Worm (Caenorhabditis elegans) whole organism, L1 larva: ENCODE results near the gene fli-1.

Experiments
- C04F5.9 ChIP-seq: sonication (generic microtip); optimal IDR thresholded peaks from 2 replicates; lab custom pipeline; 2016; ENCODE audit warnings: missing genetic modification characterization, missing compliant biosample characterization
- C16A3.4 ChIP-seq: fragments of 150-350 bp; optimal IDR thresholded peaks from 2 replicates; lab custom pipeline; 2014; ENCODE audit warnings: missing biosample characterization, missing genetic modification characterization
- F16B12.6 ChIP-seq: fragments of 150-350 bp; optimal IDR thresholded peaks from 2 replicates; lab custom pipeline; 2014; ENCODE audit warnings: missing biosample characterization, missing genetic modification characterization
- blmp-1 ChIP-seq: fragments of 150-350 bp; optimal IDR thresholded peaks from 2 replicates; lab custom pipeline; 2014; ENCODE audit warnings: missing biosample characterization, missing genetic modification characterization
- ceh-8 ChIP-seq: fragments of 200-800 bp; sonication (Bioruptor generic); optimal IDR thresholded peaks from 2 replicates; lab custom pipeline; 2018; ENCODE audit warnings: mild to moderate bottlenecking, missing genetic modification characterization, moderate library complexity, missing compliant biosample characterization
- ceh-82 ChIP-seq, 3 experiments: fragments of 150-350 bp in 1 of 3; sonication (generic microtip) in 2 of 3; optimal IDR thresholded peaks; 2 replicates each; lab custom pipeline; 2014 to 2017; ENCODE audit warnings: missing biosample characterization in 3 of 3, missing genetic modification characterization in 3 of 3
- ceh-88 ChIP-seq: fragments of 200-800 bp; sonication (Bioruptor generic); IDR thresholded peaks from 2 replicates; pipeline ENCODE4 v1.3.6; 2022; ENCODE audit warnings: missing genetic modification characterization, missing compliant biosample characterization
- ceh-90 ChIP-seq: sonication (generic microtip); optimal IDR thresholded peaks from 2 replicates; lab custom pipeline; 2016; ENCODE audit warnings: missing genetic modification characterization, missing compliant biosample characterization
- ces-1 ChIP-seq: fragments of 150-350 bp; optimal IDR thresholded peaks from 2 replicates; lab custom pipeline; 2014; ENCODE audit warnings: missing biosample characterization, missing genetic modification reagents, missing genetic modification characterization
- efl-1 ChIP-seq, 4 experiments: fragments of 150-350 bp; optimal IDR thresholded peaks in 3 of 4; peaks in 1 of 4; 1 replicate in 1 of 4; 2 replicates in 3 of 4; lab custom pipeline; 2014; ENCODE audit warnings: missing biosample characterization in 2 of 4, missing genetic modification characterization in 2 of 4, missing genetic modification reagents in 2 of 4
- elt-2 ChIP-seq: sonication (generic microtip); optimal IDR thresholded peaks from 2 replicates; lab custom pipeline; 2016; ENCODE audit warnings: missing genetic modification characterization, mild to moderate bottlenecking, inconsistent platforms, missing compliant biosample characterization, missing genetic modification reagents
- elt-3 ChIP-seq, 6 experiments: fragments of 150-350 bp in 1 of 6; sonication (generic microtip); optimal IDR thresholded peaks; 2 replicates each; lab custom pipeline; 2017 to 2018; ENCODE audit warnings: missing biosample characterization in 6 of 6, missing genetic modification characterization in 6 of 6, inconsistent platforms in 1 of 6
- fkh-10 ChIP-seq: sonication (generic microtip); optimal IDR thresholded peaks from 2 replicates; lab custom pipeline; 2017; ENCODE audit warnings: missing biosample characterization, missing genetic modification reagents, missing genetic modification characterization
- fos-1 ChIP-seq: fragments of 150-350 bp; optimal IDR thresholded peaks from 2 replicates; lab custom pipeline; 2014; ENCODE audit warnings: missing biosample characterization, missing genetic modification characterization
- grh-1 ChIP-seq: fragments of 200-800 bp; sonication (Bioruptor generic); IDR thresholded peaks from 2 replicates; pipeline ENCODE4 v1.3.6; 2022; ENCODE audit warnings: missing genetic modification reagents, missing genetic modification characterization, missing compliant biosample characterization
- hlh-4 ChIP-seq: sonication (generic microtip); optimal IDR thresholded peaks from 2 replicates; lab custom pipeline; 2016; ENCODE audit warnings: mild to moderate bottlenecking, missing genetic modification characterization, missing compliant biosample characterization
- hpl-2 ChIP-seq: fragments of 150-350 bp; optimal IDR thresholded peaks from 2 replicates; lab custom pipeline; 2014; ENCODE audit warnings: missing biosample characterization, missing genetic modification reagents, missing genetic modification characterization
- irx-1 ChIP-seq: sonication (generic microtip); optimal IDR thresholded peaks from 2 replicates; lab custom pipeline; 2016; ENCODE audit warnings: missing genetic modification characterization, missing compliant biosample characterization
- isw-1 ChIP-seq: fragments of 200-800 bp; sonication (Bioruptor generic); IDR thresholded peaks from 2 replicates; pipeline ENCODE4 v1.3.6; 2022; ENCODE audit warnings: missing genetic modification characterization, missing compliant biosample characterization
- jun-1 ChIP-seq: fragments of 150-350 bp; optimal IDR thresholded peaks from 2 replicates; lab custom pipeline; 2014; ENCODE audit warnings: missing biosample characterization, missing genetic modification reagents, missing genetic modification characterization
- lin-14 ChIP-seq: fragments of 200-800 bp; sonication (Bioruptor generic); optimal IDR thresholded peaks from 2 replicates; lab custom pipeline; 2018; ENCODE audit warnings: mild to moderate bottlenecking, missing genetic modification characterization, moderate library complexity, missing compliant biosample characterization
- lin-15B ChIP-seq: fragments of 150-350 bp; sonication (generic microtip); optimal IDR thresholded peaks from 3 replicates; lab custom pipeline; 2014; ENCODE audit warnings: missing biosample characterization, missing genetic modification characterization
- lin-35 ChIP-seq, 2 experiments: fragments of 150-350 bp; optimal IDR thresholded peaks; 2 replicates each; lab custom pipeline; 2014; ENCODE audit warnings: missing biosample characterization in 2 of 2, missing genetic modification characterization in 2 of 2, missing genetic modification reagents in 2 of 2
- lin-39 ChIP-seq: fragments of 150-350 bp; optimal IDR thresholded peaks from 2 replicates; lab custom pipeline; 2014; ENCODE audit warnings: missing biosample characterization, missing genetic modification reagents, missing genetic modification characterization
- lir-3 ChIP-seq: sonication (generic microtip); optimal IDR thresholded peaks from 2 replicates; lab custom pipeline; 2016; ENCODE audit warnings: mild to moderate bottlenecking, missing genetic modification characterization, moderate library complexity, missing compliant biosample characterization; ENCODE audit not compliant: poor library complexity
- mab-9 ChIP-seq: fragments of 200-800 bp; sonication (Bioruptor generic); IDR thresholded peaks from 2 replicates; pipeline ENCODE4 v1.3.6; 2022; ENCODE audit warnings: missing genetic modification reagents, missing genetic modification characterization, missing compliant biosample characterization
- mdl-1 ChIP-seq, 2 experiments: fragments of 150-350 bp; optimal IDR thresholded peaks; 2 replicates each; lab custom pipeline; 2014 to 2017; ENCODE audit warnings: missing biosample characterization in 2 of 2, missing genetic modification characterization in 2 of 2, inconsistent platforms in 1 of 2
- mef-2 ChIP-seq: fragments of 150-350 bp; optimal IDR thresholded peaks from 2 replicates; lab custom pipeline; 2014; ENCODE audit warnings: missing biosample characterization, missing genetic modification characterization
- nhr-12 ChIP-seq: sonication (generic microtip); optimal IDR thresholded peaks from 2 replicates; lab custom pipeline; 2017; ENCODE audit warnings: missing biosample characterization, missing genetic modification characterization
- nhr-19 ChIP-seq: fragments of 200-800 bp; sonication (Bioruptor generic); conservative IDR thresholded peaks from 2 replicates; pipeline ENCODE4 v1.3.6; 2022; ENCODE audit warnings: missing genetic modification characterization, missing compliant biosample characterization
- nhr-20 ChIP-seq: sonication (generic microtip); optimal IDR thresholded peaks from 2 replicates; lab custom pipeline; 2016; ENCODE audit warnings: mild to moderate bottlenecking, missing genetic modification characterization, missing compliant biosample characterization
- nhr-71 ChIP-seq: sonication (generic microtip); optimal IDR thresholded peaks from 2 replicates; lab custom pipeline; 2016; ENCODE audit warnings: mild to moderate bottlenecking, missing genetic modification characterization, moderate library complexity, missing compliant biosample characterization
- nhr-77 ChIP-seq: fragments of 150-350 bp; optimal IDR thresholded peaks from 2 replicates; lab custom pipeline; 2014; ENCODE audit warnings: missing biosample characterization, missing genetic modification characterization
- nhr-84 ChIP-seq: sonication (generic microtip); optimal IDR thresholded peaks from 2 replicates; lab custom pipeline; 2017; ENCODE audit warnings: missing biosample characterization, missing genetic modification characterization
- nhr-85 ChIP-seq: sonication (generic microtip); peaks from one replicate; lab custom pipeline; 2016; ENCODE audit warnings: missing genetic modification characterization, inconsistent platforms, missing compliant biosample characterization
- nhr-90 ChIP-seq: sonication (generic microtip); optimal IDR thresholded peaks from 2 replicates; lab custom pipeline; 2016; ENCODE audit warnings: mild to moderate bottlenecking, missing genetic modification characterization, missing compliant biosample characterization; ENCODE audit not compliant: poor library complexity
- pag-3 ChIP-seq: sonication (generic microtip); optimal IDR thresholded peaks from 2 replicates; lab custom pipeline; 2017; ENCODE audit warnings: missing genetic modification characterization, mild to moderate bottlenecking, missing compliant biosample characterization, antibody characterized with exemption, borderline replicate concordance; ENCODE audit not compliant: insufficient read depth
- pax-3 ChIP-seq: fragments of 200-800 bp; sonication (Bioruptor generic); optimal IDR thresholded peaks from 2 replicates; lab custom pipeline; 2018; ENCODE audit warnings: mild to moderate bottlenecking, missing genetic modification characterization, moderate library complexity, missing compliant biosample characterization
- rnt-1 ChIP-seq: sonication (generic microtip); optimal IDR thresholded peaks from 2 replicates; lab custom pipeline; 2016; ENCODE audit warnings: mild to moderate bottlenecking, missing genetic modification characterization, moderate library complexity, missing compliant biosample characterization
- snpc-4 ChIP-seq: fragments of 150-350 bp; optimal IDR thresholded peaks from 2 replicates; lab custom pipeline; 2014; ENCODE audit warnings: missing biosample characterization, missing genetic modification characterization
- snu-23 ChIP-seq: sonication (generic microtip); optimal IDR thresholded peaks from 2 replicates; lab custom pipeline; 2016; ENCODE audit warnings: missing genetic modification characterization, missing compliant biosample characterization
- swsn-7 ChIP-seq: sonication (generic microtip); optimal IDR thresholded peaks from 2 replicates; lab custom pipeline; 2016; ENCODE audit warnings: missing genetic modification characterization, missing compliant biosample characterization
- tbx-2 ChIP-seq: sonication (generic microtip); optimal IDR thresholded peaks from 2 replicates; lab custom pipeline; 2016; ENCODE audit warnings: missing genetic modification characterization, missing compliant biosample characterization
- unc-30 ChIP-seq: sonication (generic microtip); optimal IDR thresholded peaks from 2 replicates; lab custom pipeline; 2017; ENCODE audit warnings: missing biosample characterization, missing genetic modification characterization
- unc-86 ChIP-seq: sonication (generic microtip); optimal IDR thresholded peaks from 2 replicates; lab custom pipeline; 2016; ENCODE audit warnings: missing genetic modification characterization, missing compliant biosample characterization
- xbp-1 ChIP-seq: sonication (generic microtip); optimal IDR thresholded peaks from 2 replicates; lab custom pipeline; 2016; ENCODE audit warnings: missing genetic modification characterization, missing compliant biosample characterization
- zip-4 ChIP-seq: fragments of 200-800 bp; sonication (Bioruptor generic); optimal IDR thresholded peaks from 2 replicates; lab custom pipeline; 2018; ENCODE audit warnings: mild to moderate bottlenecking, missing genetic modification characterization, moderate library complexity, missing compliant biosample characterization
- ztf-4 ChIP-seq: fragments of 150-350 bp; optimal IDR thresholded peaks from 2 replicates; lab custom pipeline; 2014; ENCODE audit warnings: missing biosample characterization, missing genetic modification characterization

The fli-1 gene

DNA sequence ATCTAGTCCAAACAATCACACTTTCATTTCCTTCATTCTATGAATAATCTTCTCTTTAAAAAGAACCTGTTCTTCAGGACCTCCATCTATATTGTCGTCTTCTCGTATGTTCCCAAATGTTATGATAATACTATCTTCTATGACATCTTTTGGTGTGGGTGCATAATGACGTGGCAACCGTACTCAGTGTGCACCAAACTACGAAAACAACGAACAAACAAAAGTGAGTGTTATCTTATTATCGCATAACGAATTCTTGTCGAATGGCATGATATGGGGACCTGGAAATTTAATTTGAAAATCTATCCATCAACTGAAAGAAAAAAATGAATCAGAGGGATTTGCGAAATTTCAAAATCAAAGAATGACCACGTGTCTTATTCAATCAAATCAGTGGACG is 27.5 kb downstream of the fli-1 start:
- TF ChIP-seq lin-14 (peak; percentile 3), snu-23 (GFP tag; lab: Kevin White, UChicago) (peak; percentile 1), nhr-19 (GFP tag; lab: Robert Waterston, UW) (peak; percentile 12; the same call in 1 of the 2 replicates), nhr-85 (tag; lab: Kevin White, UChicago) (peak; percentile 70), ceh-82 (tag; optimal IDR thresholded peaks at IDR 0.05; lab: Kevin White, UChicago) (no peak), snpc-4 (tag; lab: Kevin White, UChicago) (no peak)
- TF ChIP-seq, all 84 proteins: peak for 4

DNA sequence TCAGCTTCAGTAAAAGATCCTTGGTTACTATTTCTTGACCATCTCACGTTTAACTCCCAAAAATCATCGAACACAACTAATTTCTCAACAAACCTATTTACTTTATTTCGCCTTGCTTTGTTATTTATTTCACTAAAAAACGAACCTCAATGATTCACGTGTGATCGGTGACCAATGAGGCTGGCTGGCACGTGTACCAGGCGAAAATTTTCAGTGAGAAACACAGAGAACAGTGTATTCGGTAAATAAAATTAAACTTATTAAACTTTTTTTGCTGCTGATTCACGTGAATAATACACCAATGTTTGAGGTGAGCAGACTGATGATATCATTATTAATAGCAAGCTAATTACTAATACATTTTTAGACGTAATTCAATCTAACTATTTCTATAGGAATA is 28.1 kb downstream of the fli-1 start:
- TF ChIP-seq irx-1 (no peak), nhr-20 (peak; percentile 60), mab-9 (GFP tag; lab: Robert Waterston, UW) (no peak), elt-3 (tag; optimal IDR thresholded peaks at IDR 0.05; lab: Kevin White, UChicago) (peak in 1 of 6 experiments; percentile 38), ces-1 (GFP tag; lab: Kevin White, UChicago) (no peak), nhr-71 (tag; lab: Kevin White, UChicago) (peak; percentile 51), tbx-2 (tag; lab: Kevin White, UChicago) (peak; percentile 5), nhr-19 (GFP tag; lab: Robert Waterston, UW) (peak; percentile 24; the same call in 1 of the 2 replicates), snu-23 (GFP tag; lab: Kevin White, UChicago) (peak; percentile 40), efl-1 (optimal IDR thresholded peaks at IDR 0.05; lab: Kevin White, UChicago) (no peak), efl-1 (GFP tag; optimal IDR thresholded peaks at IDR 0.05 in 1 of 2; lab: Kevin White, UChicago) (peak in 1 of 2 experiments; percentile 22), mdl-1 (tag; optimal IDR thresholded peaks at IDR 0.05; lab: Kevin White, UChicago) (peak in 1 of 2 experiments; percentile 2), ceh-8 (GFP tag; lab: Kevin White, UChicago) (peak; percentile 56), lin-35 (GFP tag; optimal IDR thresholded peaks at IDR 0.05; lab: Kevin White, UChicago) (no peak), nhr-85 (tag; lab: Kevin White, UChicago) (peak; percentile 73), lin-14 (peak; percentile 23)

- TF ChIP-seq C04F5.9 (tag; lab: Kevin White, UChicago) (no peak), fos-1 (no peak), rnt-1 (tag; lab: Kevin White, UChicago) (no peak), nhr-19 (GFP tag; lab: Robert Waterston, UW) (no peak), fkh-10 (GFP tag; lab: Kevin White, UChicago) (no peak), swsn-7 (tag; lab: Kevin White, UChicago) (no peak), grh-1 (no peak), jun-1 (tag; lab: Kevin White, UChicago) (no peak), C16A3.4 (tag; lab: Kevin White, UChicago) (no peak), unc-86 (no peak), nhr-85 (tag; lab: Kevin White, UChicago) (peak; percentile 87), pax-3 (no peak), xbp-1 (tag; lab: Kevin White, UChicago) (no peak), lin-15B (tag; lab: Kevin White, UChicago) (no peak), nhr-84 (tag; lab: Kevin White, UChicago) (no peak), ztf-4 (tag; lab: Kevin White, UChicago) (no peak), elt-3 (tag; optimal IDR thresholded peaks at IDR 0.05; lab: Kevin White, UChicago) (peak in 1 of 6 experiments; percentile 24), elt-2 (tag; lab: Kevin White, UChicago) (no peak), lir-3 (tag; lab: Kevin White, UChicago) (no peak), pag-3 (tag; lab: Kevin White, UChicago) (peak; percentile 11), ceh-90 (tag; lab: Kevin White, UChicago) (no peak), lin-39 (tag; lab: Kevin White, UChicago) (no peak), F16B12.6 (tag; lab: Kevin White, UChicago) (no peak), unc-30 (no peak), hpl-2 (GFP tag; lab: Kevin White, UChicago) (no peak), isw-1 (no peak), nhr-77 (no peak), nhr-12 (tag; lab: Kevin White, UChicago) (no peak), mef-2 (tag; lab: Kevin White, UChicago) (no peak), nhr-90 (tag; lab: Kevin White, UChicago) (no peak), ceh-88 (GFP tag; lab: Robert Waterston, UW) (no peak), blmp-1 (peak; percentile 83), zip-4 (no peak), hlh-4 (tag; lab: Kevin White, UChicago) (no peak)
Observed at ce11 chrIII:8654400-8654980, 29.0 kb downstream of the fli-1 start.
